Worm (Caenorhabditis elegans) whole organism, L1 larva: ENCODE measurements around the gene ddn-3.

Source experiments
- alr-1 ChIP-seq: fragments of 200-800 bp; sonication (Bioruptor generic); optimal IDR thresholded peaks from 2 replicates; lab custom pipeline; 2018; ENCODE audit warnings: borderline replicate concordance, mild to moderate bottlenecking, missing genetic modification characterization, missing compliant biosample characterization
- blmp-1 ChIP-seq: fragments of 150-350 bp; optimal IDR thresholded peaks from 2 replicates; lab custom pipeline; 2014; ENCODE audit warnings: missing biosample characterization, missing genetic modification characterization
- egl-27 ChIP-seq, 2 experiments: fragments of 150-350 bp in 1 of 2; sonication (generic microtip); optimal IDR thresholded peaks; 3 replicates each; lab custom pipeline; 2017 to 2018; ENCODE audit warnings: missing biosample characterization in 2 of 2, missing genetic modification characterization in 2 of 2, missing genetic modification reagents in 2 of 2
- irx-1 ChIP-seq: sonication (generic microtip); optimal IDR thresholded peaks from 2 replicates; lab custom pipeline; 2016; ENCODE audit warnings: missing genetic modification characterization, missing compliant biosample characterization
- lin-15B ChIP-seq: fragments of 150-350 bp; sonication (generic microtip); optimal IDR thresholded peaks from 3 replicates; lab custom pipeline; 2014; ENCODE audit warnings: missing biosample characterization, missing genetic modification characterization
- mdl-1 ChIP-seq, 2 experiments: fragments of 150-350 bp; optimal IDR thresholded peaks; 2 replicates each; lab custom pipeline; 2014 to 2017; ENCODE audit warnings: missing biosample characterization in 2 of 2, missing genetic modification characterization in 2 of 2, inconsistent platforms in 1 of 2
- nhr-237 ChIP-seq: fragments of 150-350 bp; optimal IDR thresholded peaks from 2 replicates; lab custom pipeline; 2014; ENCODE audit warnings: missing biosample characterization, missing genetic modification characterization
- nhr-28 ChIP-seq: fragments of 150-350 bp; optimal IDR thresholded peaks from 2 replicates; lab custom pipeline; 2014; ENCODE audit warnings: missing biosample characterization, missing genetic modification characterization
- pag-3 ChIP-seq: sonication (generic microtip); optimal IDR thresholded peaks from 2 replicates; lab custom pipeline; 2017; ENCODE audit warnings: missing genetic modification characterization, mild to moderate bottlenecking, missing compliant biosample characterization, antibody characterized with exemption, borderline replicate concordance; ENCODE audit not compliant: insufficient read depth
- skn-1 ChIP-seq: fragments of 150-350 bp; optimal IDR thresholded peaks from 2 replicates; lab custom pipeline; 2014; ENCODE audit warnings: missing biosample characterization, missing genetic modification characterization
- tbx-2 ChIP-seq: sonication (generic microtip); optimal IDR thresholded peaks from 2 replicates; lab custom pipeline; 2016; ENCODE audit warnings: missing genetic modification characterization, missing compliant biosample characterization
- tlp-1 ChIP-seq: fragments of 150-350 bp; optimal IDR thresholded peaks from 2 replicates; lab custom pipeline; 2014; ENCODE audit warnings: missing biosample characterization, missing genetic modification characterization

DNA sequence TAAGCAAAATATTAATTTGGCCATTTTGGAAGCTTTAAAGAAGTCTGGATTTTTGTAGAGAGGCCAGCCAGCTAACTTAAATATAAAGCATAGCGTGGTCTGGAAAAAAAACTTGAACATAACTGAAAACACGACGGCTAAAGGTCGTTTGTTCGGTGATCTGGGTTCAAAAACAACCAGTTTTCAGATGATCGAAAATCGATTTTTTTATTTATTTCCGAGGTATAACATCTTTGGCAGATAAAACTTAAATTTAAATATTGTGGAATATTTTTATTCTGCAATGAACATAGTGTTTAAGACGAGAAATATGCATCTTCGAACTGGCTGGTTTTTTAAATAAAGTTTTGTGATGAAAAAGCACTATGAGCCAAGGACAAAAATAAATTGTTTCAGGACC, 42.4 kb downstream of the ddn-3 start, which contains the start of gene F40G12.4:
- TF ChIP-seq lin-15B (tag; lab: Kevin White, UChicago) = no peak
- TF ChIP-seq nhr-237 (tag; lab: Kevin White, UChicago) = no peak
- no peak for TF ChIP-seq alr-1 (tag; lab: Kevin White, UChicago)
- TF ChIP-seq egl-27 (tag; optimal IDR thresholded peaks at IDR 0.05; lab: Kevin White, UChicago) = no peak
- no peak for TF ChIP-seq irx-1
- no peak for TF ChIP-seq tbx-2 (tag; lab: Kevin White, UChicago)
- TF ChIP-seq pag-3 (tag; lab: Kevin White, UChicago) = no peak
- TF ChIP-seq blmp-1 (tag; lab: Kevin White, UChicago) = no peak
- no peak for TF ChIP-seq tlp-1 (tag; lab: Kevin White, UChicago)
- TF ChIP-seq skn-1 = no peak
- TF ChIP-seq nhr-28 (tag; lab: Kevin White, UChicago) = no peak
- no peak for TF ChIP-seq mdl-1 (tag; optimal IDR thresholded peaks at IDR 0.05; lab: Kevin White, UChicago)
